Worm (Caenorhabditis elegans) whole organism, L3 larva: ENCODE data around the gene tmd-2.

ENCODE experiments used
- ZK546.5 ChIP-seq: sonication (generic microtip); optimal IDR thresholded peaks from 2 replicates; lab custom pipeline; 2017; ENCODE audit warnings: missing biosample characterization, missing genetic modification characterization
- aly-2 ChIP-seq: fragments of 150-350 bp; optimal IDR thresholded peaks from 2 replicates; lab custom pipeline; 2014; ENCODE audit warnings: missing biosample characterization, missing genetic modification characterization
- elt-2 ChIP-seq: sonication (generic microtip); optimal IDR thresholded peaks from 2 replicates; lab custom pipeline; 2016; ENCODE audit warnings: missing genetic modification reagents, mild to moderate bottlenecking, missing genetic modification characterization, missing compliant biosample characterization
- lin-15B ChIP-seq: fragments of 150-350 bp; optimal IDR thresholded peaks from 2 replicates; lab custom pipeline; 2014; ENCODE audit warnings: missing biosample characterization, missing genetic modification characterization
- nhr-77 ChIP-seq: fragments of 150-350 bp; optimal IDR thresholded peaks from 2 replicates; lab custom pipeline; 2014; ENCODE audit warnings: missing biosample characterization, missing genetic modification characterization
- pha-4 ChIP-seq: fragments of 150-350 bp; optimal IDR thresholded peaks from 2 replicates; lab custom pipeline; 2014; ENCODE audit warnings: missing biosample characterization, missing genetic modification reagents, missing genetic modification characterization
- pqm-1 ChIP-seq: fragments of 150-350 bp; optimal IDR thresholded peaks from 2 replicates; lab custom pipeline; 2017; ENCODE audit warnings: missing biosample characterization, missing genetic modification characterization, inconsistent platforms
- sea-2 ChIP-seq: fragments of 150-350 bp; sonication (generic microtip); optimal IDR thresholded peaks from 4 replicates; lab custom pipeline; 2014; ENCODE audit warnings: missing biosample characterization, missing genetic modification reagents, missing genetic modification characterization
- unc-39 ChIP-seq: sonication (generic microtip); optimal IDR thresholded peaks from 4 replicates; lab custom pipeline; 2017; ENCODE audit warnings: missing biosample characterization, missing genetic modification characterization

DNA sequence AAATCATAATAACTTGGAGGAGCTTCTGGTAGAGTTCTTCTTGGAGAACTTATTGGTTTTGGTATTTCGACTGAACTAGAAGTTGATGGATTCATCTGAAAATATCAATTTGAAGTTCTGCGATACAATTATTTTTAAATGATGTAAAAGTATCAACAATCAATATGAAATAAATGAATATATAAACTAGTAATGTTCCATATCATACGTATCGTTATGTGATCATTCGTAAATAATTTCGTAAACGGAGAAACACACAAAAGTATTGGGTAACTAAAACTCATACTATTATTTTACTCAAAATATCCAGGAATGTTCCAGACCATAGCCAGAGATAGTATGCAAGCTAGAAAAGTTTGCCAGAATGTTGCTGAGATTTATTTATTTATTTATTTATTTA, 28.1 kb upstream of the tmd-2 start, which contains the start of gene W02D7.8:
- no peak for TF ChIP-seq ZK546.5 (tag; lab: Kevin White, UChicago)
- TF ChIP-seq lin-15B (tag; lab: Kevin White, UChicago): no peak
- no peak for TF ChIP-seq nhr-77
- TF ChIP-seq sea-2 (GFP tag; lab: Kevin White, UChicago): no peak
- no peak for TF ChIP-seq aly-2
- no peak for TF ChIP-seq unc-39 (tag; lab: Kevin White, UChicago)
- no peak for TF ChIP-seq pqm-1 (tag; lab: Kevin White, UChicago)
- no peak for TF ChIP-seq pha-4 (tag; lab: Kevin White, UChicago)
- TF ChIP-seq elt-2: no peak
